Worm (Caenorhabditis elegans): ENCODE data around the gene C09E7.11.

Gene C09E7.11

ce11 chrIII:6531099-6531498 is at the start of gene C09E7.11:
TSS of gene C09E7.11 (plus strand) at chrIII:6531399.
- TF ChIP-seq lin-40 (tag; optimal IDR thresholded peaks at IDR 0.05) (no peak), ceh-27 (GFP tag; optimal IDR thresholded peaks at IDR 0.05) (no peak), lag-1 (GFP tag; IDR thresholded peaks at IDR 0.05) (no peak), lin-26 (GFP tag; IDR thresholded peaks at IDR 0.05) (no peak), Y56A3A.18 (GFP tag; IDR thresholded peaks at IDR 0.05) (no peak), repo-1 (tag; optimal IDR thresholded peaks at IDR 0.05) (no peak), rpc-1 (optimal IDR thresholded peaks at IDR 0.05) (no peak), rpc-1 (tag; optimal IDR thresholded peaks at IDR 0.05) (no peak), madf-6 (GFP tag; IDR thresholded peaks at IDR 0.05) (no peak), B0336.3 (GFP tag; IDR thresholded peaks at IDR 0.05) (no peak), C06A6.2 (GFP tag; conservative IDR thresholded peaks at IDR 0.05) (no peak), rcor-1 (GFP tag; IDR thresholded peaks at IDR 0.05) (no peak), attf-6 (GFP tag; IDR thresholded peaks at IDR 0.05) (no peak), nfya-2 (GFP tag; IDR thresholded peaks at IDR 0.05) (no peak)

DNA sequence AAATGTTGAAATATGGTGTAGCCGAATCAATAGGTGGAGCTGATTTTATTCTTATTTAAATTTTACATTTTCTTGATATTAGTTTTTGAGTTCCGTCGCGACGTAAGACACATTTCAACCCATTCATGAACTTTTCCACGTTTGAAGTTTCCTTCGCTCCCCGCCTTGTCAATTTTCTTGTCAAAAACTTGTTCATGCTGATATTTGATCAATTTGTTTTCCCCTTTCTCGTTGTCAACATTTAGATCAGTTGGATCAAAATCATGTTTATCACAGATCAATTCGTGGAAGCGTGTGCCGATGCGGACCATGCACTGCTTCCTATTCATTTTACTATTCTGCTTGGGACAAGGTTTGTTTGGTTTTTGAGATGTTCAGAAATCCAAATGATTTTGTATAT is 48.3 kb upstream of the C09E7.11 start, which contains the start of gene chtb-2:
Gene chtb-2 (plus strand): TSS at position 301 of the 400 bp plus-strand sequence.
- TF ChIP-seq ceh-40 (GFP tag; IDR thresholded peaks at IDR 0.05) = no peak
- TF ChIP-seq fkh-3 (tag; optimal IDR thresholded peaks at IDR 0.05) = no peak
- TF ChIP-seq ama-1 (optimal IDR thresholded peaks at IDR 0.05) = no peak
- no peak for TF ChIP-seq ama-1 (GFP tag; optimal IDR thresholded peaks at IDR 0.05)
- TF ChIP-seq rpc-1 (optimal IDR thresholded peaks at IDR 0.05) = no peak
- TF ChIP-seq rpc-1 (tag; optimal IDR thresholded peaks at IDR 0.05) = no peak
- TF ChIP-seq Y79H2A.3 (GFP tag; conservative IDR thresholded peaks at IDR 0.05) = no peak
- no peak for TF ChIP-seq efl-1 (GFP tag; optimal IDR thresholded peaks at IDR 0.05)
- no peak for TF ChIP-seq snpc-3.4 (tag; optimal IDR thresholded peaks at IDR 0.05)
- TF ChIP-seq nhr-120 (GFP tag; IDR thresholded peaks at IDR 0.05) = no peak
- TF ChIP-seq attf-6 (GFP tag; IDR thresholded peaks at IDR 0.05) = no peak
- TF ChIP-seq T07F8.4 (tag; optimal IDR thresholded peaks at IDR 0.05) = no peak
- TF ChIP-seq ceh-100 (GFP tag; IDR thresholded peaks at IDR 0.05) = no peak
- TF ChIP-seq ets-4 (GFP tag; optimal IDR thresholded peaks at IDR 0.05) = no peak

- no peak for TF ChIP-seq attf-6 (GFP tag; IDR thresholded peaks at IDR 0.05)
- TF ChIP-seq lsl-1 (GFP tag; optimal IDR thresholded peaks at IDR 0.05) = no peak
- TF ChIP-seq Y95B8A.8 (GFP tag; IDR thresholded peaks at IDR 0.05) = no peak
- TF ChIP-seq ekl-4 (GFP tag; IDR thresholded peaks at IDR 0.05) = no peak
- TF ChIP-seq lin-54 (GFP tag; optimal IDR thresholded peaks at IDR 0.05) = peak; percentile 51
- peak; percentile 34; the same call in 1 of the 2 replicates for TF ChIP-seq F33H1.4 (GFP tag; IDR thresholded peaks at IDR 0.05)
- TF ChIP-seq lin-40 (tag; optimal IDR thresholded peaks at IDR 0.05) = no peak
- peak; percentile 24 for TF ChIP-seq dpl-1 (GFP tag; optimal IDR thresholded peaks at IDR 0.05)
- no peak for TF ChIP-seq ztf-3 (GFP tag; optimal IDR thresholded peaks at IDR 0.05)
- peak; percentile 73 for TF ChIP-seq snpc-1.3 (tag; optimal IDR thresholded peaks at IDR 0.05; ENCODE audit: insufficient read depth)
- 0 out of 2 replicates have a peak, but pooled peaks have one; percentile 9 for TF ChIP-seq hmg-1.2 (GFP tag; IDR thresholded peaks at IDR 0.05)
- TF ChIP-seq F10E7.11 (tag; optimal IDR thresholded peaks at IDR 0.05) = no peak
- no peak for TF ChIP-seq mel-28 (tag; optimal IDR thresholded peaks at IDR 0.05; ENCODE audit: borderline replicate concordance)
- TF ChIP-seq F39B2.1 (GFP tag; IDR thresholded peaks at IDR 0.05) = no peak
- no peak for TF ChIP-seq bed-2 (GFP tag; IDR thresholded peaks at IDR 0.05)
- no peak for TF ChIP-seq B0035.1 (tag; optimal IDR thresholded peaks at IDR 0.05)
- TF ChIP-seq rec-8 (tag; optimal IDR thresholded peaks at IDR 0.05) = no peak
- peak; percentile 43 for TF ChIP-seq F23B12.7 (tag; optimal IDR thresholded peaks at IDR 0.05; ENCODE audit: insufficient read depth)
- no peak for TF ChIP-seq ztf-26 (tag; optimal IDR thresholded peaks at IDR 0.05)
- no peak for TF ChIP-seq unc-62 (GFP tag; optimal IDR thresholded peaks at IDR 0.05)
- TF ChIP-seq madf-6 (GFP tag; IDR thresholded peaks at IDR 0.05) = peak; percentile 47; the same call in 1 of the 2 replicates
- TF ChIP-seq bed-1 (GFP tag; IDR thresholded peaks at IDR 0.05) = no peak
- TF ChIP-seq zfh-2 (GFP tag; conservative IDR thresholded peaks at IDR 0.05) = no peak
- TF ChIP-seq nhr-80 (tag; optimal IDR thresholded peaks at IDR 0.05) = no peak
- TF ChIP-seq egl-18 (GFP tag; IDR thresholded peaks at IDR 0.05) = no peak
- no peak for TF ChIP-seq dox-1 (GFP tag; IDR thresholded peaks at IDR 0.05)
Observed at ce11 chrIII:6488916-6489315, 42.3 kb upstream of the C09E7.11 start.
